Fruit fly (Drosophila melanogaster): ENCODE measurements around the gene Atg17.

The Atg17 gene

dm6 chr3R:5668928-5669739 lies at the start of gene Atg17, which contains the start of gene Xe7:
TSS of gene Atg17 (plus strand) at chr3R:5669713.
TSS of gene Xe7 (minus strand) at chr3R:5669334.
- TF ChIP-seq Dll (optimal IDR thresholded peaks at IDR 0.05): no peak
- TF ChIP-seq psq (optimal IDR thresholded peaks at IDR 0.05): no peak
- TF ChIP-seq CG8478 (optimal IDR thresholded peaks at IDR 0.05): no peak
- TF ChIP-seq pan (optimal IDR thresholded peaks at IDR 0.05): no peak
- no peak for TF ChIP-seq EcR (GFP tag; optimal IDR thresholded peaks at IDR 0.05)
- no peak for TF ChIP-seq usp (GFP tag; optimal IDR thresholded peaks at IDR 0.05)

dm6 chr3R:5620387-5620956 lies 49.0 kb upstream of the Atg17 start:
- TF ChIP-seq EcR (GFP tag; optimal IDR thresholded peaks at IDR 0.05): no peak
- no peak for TF ChIP-seq psq (optimal IDR thresholded peaks at IDR 0.05)
- no peak for TF ChIP-seq Dll (optimal IDR thresholded peaks at IDR 0.05)
- TF ChIP-seq CG8478 (optimal IDR thresholded peaks at IDR 0.05): no peak
- TF ChIP-seq usp (GFP tag; optimal IDR thresholded peaks at IDR 0.05): no peak
- no peak for TF ChIP-seq pan (optimal IDR thresholded peaks at IDR 0.05)

- TF ChIP-seq Dll (optimal IDR thresholded peaks at IDR 0.05) (no peak), usp (GFP tag; optimal IDR thresholded peaks at IDR 0.05) (no peak), CG8478 (optimal IDR thresholded peaks at IDR 0.05) (no peak), pan (optimal IDR thresholded peaks at IDR 0.05) (no peak), psq (optimal IDR thresholded peaks at IDR 0.05) (no peak), EcR (GFP tag; optimal IDR thresholded peaks at IDR 0.05) (no peak)
Observed at dm6 chr3R:5621714-5622405, 47.7 kb upstream of the Atg17 start.

dm6 chr3R:5622406-5622752 lies 47.1 kb upstream of the Atg17 start:
- TF ChIP-seq usp (GFP tag; optimal IDR thresholded peaks at IDR 0.05) (no peak), Dll (optimal IDR thresholded peaks at IDR 0.05) (no peak), CG8478 (optimal IDR thresholded peaks at IDR 0.05) (no peak), EcR (GFP tag; optimal IDR thresholded peaks at IDR 0.05) (no peak), psq (optimal IDR thresholded peaks at IDR 0.05) (no peak)

dm6 chr3R:5622985-5623630 lies 46.4 kb upstream of the Atg17 start:
- no peak for TF ChIP-seq usp (GFP tag; optimal IDR thresholded peaks at IDR 0.05)
- no peak for TF ChIP-seq CG8478 (optimal IDR thresholded peaks at IDR 0.05)
- no peak for TF ChIP-seq EcR (GFP tag; optimal IDR thresholded peaks at IDR 0.05)
- TF ChIP-seq pan (optimal IDR thresholded peaks at IDR 0.05): no peak
- TF ChIP-seq Dll (optimal IDR thresholded peaks at IDR 0.05): no peak
- no peak for TF ChIP-seq psq (optimal IDR thresholded peaks at IDR 0.05)

- TF ChIP-seq pan (optimal IDR thresholded peaks at IDR 0.05) (no peak), usp (GFP tag; optimal IDR thresholded peaks at IDR 0.05) (no peak), psq (optimal IDR thresholded peaks at IDR 0.05) (no peak), CG8478 (optimal IDR thresholded peaks at IDR 0.05) (no peak), EcR (GFP tag; optimal IDR thresholded peaks at IDR 0.05) (no peak), Dll (optimal IDR thresholded peaks at IDR 0.05) (no peak)
Observed at dm6 chr3R:5624115-5624878, 45.2 kb upstream of the Atg17 start, which contains the start of the genes Dph4, Spec2 and RpL13A. TSS of gene Dph4 (minus strand) at chr3R:5624125. TSS of gene Spec2 (minus strand) at chr3R:5624125. TSS of gene RpL13A (plus strand) at chr3R:5624474.

- TF ChIP-seq Dll (optimal IDR thresholded peaks at IDR 0.05) (no peak), psq (optimal IDR thresholded peaks at IDR 0.05) (no peak), usp (GFP tag; optimal IDR thresholded peaks at IDR 0.05) (no peak), CG8478 (optimal IDR thresholded peaks at IDR 0.05) (no peak), EcR (GFP tag; optimal IDR thresholded peaks at IDR 0.05) (no peak), pan (optimal IDR thresholded peaks at IDR 0.05) (no peak)
Observed at dm6 chr3R:5627552-5627951, 42.0 kb upstream of the Atg17 start, which contains the start of gene CG31551. TSS of gene CG31551 (plus strand) at chr3R:5627852.

- TF ChIP-seq EcR (GFP tag; optimal IDR thresholded peaks at IDR 0.05) (no peak), pan (optimal IDR thresholded peaks at IDR 0.05) (no peak), usp (GFP tag; optimal IDR thresholded peaks at IDR 0.05) (no peak), psq (optimal IDR thresholded peaks at IDR 0.05) (no peak), Dll (optimal IDR thresholded peaks at IDR 0.05) (no peak), CG8478 (optimal IDR thresholded peaks at IDR 0.05) (no peak)
Observed at dm6 chr3R:5632182-5632581, 37.3 kb upstream of the Atg17 start, which contains the start of gene CG31549. TSS of gene CG31549 (plus strand) at chr3R:5632192.

- no peak for TF ChIP-seq EcR (GFP tag; optimal IDR thresholded peaks at IDR 0.05)
- no peak for TF ChIP-seq CG8478 (optimal IDR thresholded peaks at IDR 0.05)
- TF ChIP-seq pan (optimal IDR thresholded peaks at IDR 0.05): no peak
- no peak for TF ChIP-seq usp (GFP tag; optimal IDR thresholded peaks at IDR 0.05)
- no peak for TF ChIP-seq Dll (optimal IDR thresholded peaks at IDR 0.05)
- no peak for TF ChIP-seq psq (optimal IDR thresholded peaks at IDR 0.05)
Observed at dm6 chr3R:5633437-5633836, 36.1 kb upstream of the Atg17 start, which contains the start of gene CG12171. TSS of gene CG12171 (plus strand) at chr3R:5633627.

- TF ChIP-seq CG8478 (optimal IDR thresholded peaks at IDR 0.05) (no peak), pan (optimal IDR thresholded peaks at IDR 0.05) (no peak), EcR (GFP tag; optimal IDR thresholded peaks at IDR 0.05) (no peak), psq (optimal IDR thresholded peaks at IDR 0.05) (no peak), Dll (optimal IDR thresholded peaks at IDR 0.05) (no peak), usp (GFP tag; optimal IDR thresholded peaks at IDR 0.05) (no peak)
Observed at dm6 chr3R:5635524-5635923, 34.0 kb upstream of the Atg17 start, which contains the start of gene CG31546. TSS of gene CG31546 (minus strand) at chr3R:5635624.

Measured in whole organism.